Worm (Caenorhabditis elegans) whole organism, L4/young adult: Measurements from ENCODE around the gene ZK899.3.

Source experiments
- W03F9.2 ChIP-seq: fragments of 150-350 bp; optimal IDR thresholded peaks from 2 replicates; lab custom pipeline; 2014; ENCODE audit warnings: missing biosample characterization, missing genetic modification characterization
- dao-5 ChIP-seq: sonication (generic microtip); optimal IDR thresholded peaks from 2 replicates; lab custom pipeline; 2016; ENCODE audit warnings: missing genotype, missing genetic modification characterization, moderate library complexity, missing compliant biosample characterization
- him-1 ChIP-seq: sonication (generic microtip); optimal IDR thresholded peaks from 2 replicates; lab custom pipeline; 2016; ENCODE audit warnings: missing genotype, missing genetic modification reagents, missing genetic modification characterization, missing compliant biosample characterization

DNA sequence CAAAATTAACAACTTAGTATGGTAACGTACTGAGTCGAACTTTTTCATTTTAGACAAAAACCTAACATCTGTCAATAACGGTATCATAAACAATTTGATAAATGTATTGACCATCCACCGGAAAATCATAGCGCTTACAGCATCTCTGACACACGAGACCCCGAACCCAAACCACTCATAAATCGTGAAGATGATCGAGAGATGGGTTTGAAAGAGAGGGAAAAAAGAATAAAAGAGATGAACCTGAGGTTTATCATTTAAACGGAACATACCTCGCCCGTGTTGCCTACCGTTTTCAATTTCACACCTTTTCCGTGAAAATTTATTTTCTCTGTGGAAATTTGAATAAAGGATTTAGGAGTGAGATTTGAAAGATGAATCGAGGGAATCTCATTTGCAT, 36.6 kb downstream of the ZK899.3 start:
- TF ChIP-seq him-1 (no peak), W03F9.2 (tag; lab: Kevin White, UChicago) (no peak), dao-5 (tag; lab: Kevin White, UChicago) (no peak)
